Worm (Caenorhabditis elegans) whole organism, dauer: ENCODE measurements around the gene C45G9.10.

Experiments
- unc-62 ChIP-seq: sonication (generic microtip); optimal IDR thresholded peaks from 2 replicates; lab custom pipeline; 2017; ENCODE audit warnings: missing biosample characterization, missing genetic modification reagents, missing genetic modification characterization

The C45G9.10 gene

ce11 chrIII:5036158-5036557 is 25.5 kb downstream of the C45G9.10 start, which contains the start of gene C45G9.6:
Gene C45G9.6 (plus strand): TSS chrIII:5036458.
- no peak for TF ChIP-seq unc-62 (GFP tag; lab: Kevin White, UChicago)

- no peak for TF ChIP-seq unc-62 (GFP tag; lab: Kevin White, UChicago)
Measured at ce11 chrIII:5030629-5031028, 31.1 kb downstream of the C45G9.10 start, which contains the start of gene klp-6. Gene klp-6 (plus strand): TSS chrIII:5030929.

- no peak for TF ChIP-seq unc-62 (GFP tag; lab: Kevin White, UChicago)
Measured at ce11 chrIII:5027219-5027618, 34.5 kb downstream of the C45G9.10 start.

- TF ChIP-seq unc-62 (GFP tag; lab: Kevin White, UChicago): no peak
Measured at ce11 chrIII:5026366-5026765, 35.3 kb downstream of the C45G9.10 start.

- no peak for TF ChIP-seq unc-62 (GFP tag; lab: Kevin White, UChicago)
Measured at ce11 chrIII:5025136-5025629, 36.5 kb downstream of the C45G9.10 start.

ce11 chrIII:5024393-5024964 is 37.2 kb downstream of the C45G9.10 start, which contains the start of gene pcf-11:
Gene pcf-11 (plus strand): TSS chrIII:5024914.
- TF ChIP-seq unc-62 (GFP tag; lab: Kevin White, UChicago): no peak

- no peak for TF ChIP-seq unc-62 (GFP tag; lab: Kevin White, UChicago)
Measured at ce11 chrIII:5023642-5024041, 38.1 kb downstream of the C45G9.10 start.

ce11 chrIII:5022964-5023363 is 38.7 kb downstream of the C45G9.10 start, which contains the start of gene R144.13:
Gene R144.13 (plus strand): TSS chrIII:5023264.
- TF ChIP-seq unc-62 (GFP tag; lab: Kevin White, UChicago): no peak

- TF ChIP-seq unc-62 (GFP tag; lab: Kevin White, UChicago): no peak
Measured at ce11 chrIII:5021689-5022088, 40.0 kb downstream of the C45G9.10 start, which contains the start of gene R144.3. Gene R144.3 (plus strand): TSS chrIII:5021989.

ce11 chrIII:5020924-5021323 is 40.8 kb downstream of the C45G9.10 start, which contains the start of gene mdt-11:
Gene mdt-11 (plus strand): TSS chrIII:5021224.
- no peak for TF ChIP-seq unc-62 (GFP tag; lab: Kevin White, UChicago)

ce11 chrIII:5018116-5018689 is 43.5 kb downstream of the C45G9.10 start, which contains the start of gene wip-1:
Gene wip-1 (plus strand): TSS chrIII:5018639.
- TF ChIP-seq unc-62 (GFP tag; lab: Kevin White, UChicago): no peak

ce11 chrIII:5017550-5017949 is 44.1 kb downstream of the C45G9.10 start, which contains the start of gene larp-1:
Gene larp-1 (minus strand): TSS chrIII:5017650.
- TF ChIP-seq unc-62 (GFP tag; lab: Kevin White, UChicago): no peak

- TF ChIP-seq unc-62 (GFP tag; lab: Kevin White, UChicago): no peak
Measured at ce11 chrIII:5013915-5014346, 47.8 kb downstream of the C45G9.10 start.

- no peak for TF ChIP-seq unc-62 (GFP tag; lab: Kevin White, UChicago)
Measured at ce11 chrIII:5012460-5012859, 49.2 kb downstream of the C45G9.10 start.

ce11 chrIII:5010723-5011122 is 51.0 kb downstream of the C45G9.10 start:
- TF ChIP-seq unc-62 (GFP tag; lab: Kevin White, UChicago): no peak

ce11 chrIII:5008730-5009129 is 53.0 kb downstream of the C45G9.10 start, which contains the start of gene R144.11:
Gene R144.11 (minus strand): TSS chrIII:5008830.
- TF ChIP-seq unc-62 (GFP tag; lab: Kevin White, UChicago): no peak
